Worm (Caenorhabditis elegans) whole organism, midembryonic: ENCODE results near the gene fbxc-24.

Experiments
- T22C8.4 ChIP-seq: fragments of 200-800 bp; sonication (Bioruptor generic); IDR thresholded peaks from 2 replicates; pipeline ENCODE4 v1.3.6; 2022; ENCODE audit warnings: missing genetic modification characterization, missing compliant biosample characterization
- cog-1 ChIP-seq: sonication (generic microtip); optimal IDR thresholded peaks from 2 replicates; lab custom pipeline; 2016; ENCODE audit warnings: missing genetic modification characterization, missing compliant biosample characterization
- flt-1 ChIP-seq: fragments of 200-800 bp; sonication (Bioruptor generic); IDR thresholded peaks from 2 replicates; pipeline ENCODE4 v1.3.6; 2022; ENCODE audit warnings: missing genetic modification characterization, missing compliant biosample characterization
- klf-2 ChIP-seq: fragments of 200-800 bp; sonication (Bioruptor generic); conservative IDR thresholded peaks from 2 replicates; pipeline ENCODE4 v1.3.6; 2022; ENCODE audit warnings: missing genetic modification reagents, missing genetic modification characterization, missing compliant biosample characterization
- med-1 ChIP-seq: sonication (generic microtip); optimal IDR thresholded peaks from 2 replicates; lab custom pipeline; 2017; ENCODE audit warnings: missing genetic modification characterization, mild to moderate bottlenecking, missing compliant biosample characterization, antibody characterized with exemption, missing genetic modification reagents; ENCODE audit not compliant: insufficient read depth
- ref-1 ChIP-seq: fragments of 200-800 bp; sonication (Bioruptor generic); conservative IDR thresholded peaks from 2 replicates; pipeline ENCODE4 v1.3.6; 2022; ENCODE audit warnings: missing genetic modification reagents, missing genetic modification characterization, missing compliant biosample characterization
- tab-1 ChIP-seq: fragments of 200-800 bp; sonication (Bioruptor generic); IDR thresholded peaks from 2 replicates; pipeline ENCODE4 v1.3.6; 2022; ENCODE audit warnings: missing genetic modification characterization, missing compliant biosample characterization
- ztf-23 ChIP-seq: fragments of 200-800 bp; sonication (Bioruptor generic); IDR thresholded peaks from 2 replicates; pipeline ENCODE4 v1.3.6; 2022; ENCODE audit warnings: missing genetic modification reagents, missing genetic modification characterization, missing compliant biosample characterization
- ztf-29 ChIP-seq: fragments of 200-800 bp; sonication (Bioruptor generic); IDR thresholded peaks from 2 replicates; pipeline ENCODE4 v1.3.6; 2022; ENCODE audit warnings: missing genetic modification reagents, missing genetic modification characterization, missing compliant biosample characterization

- TF ChIP-seq flt-1 (GFP tag; lab: Robert Waterston, UW): no peak
- no peak for TF ChIP-seq med-1 (GFP tag; lab: Kevin White, UChicago)
- no peak for TF ChIP-seq tab-1 (GFP tag; lab: Robert Waterston, UW)
- TF ChIP-seq T22C8.4 (GFP tag; lab: Robert Waterston, UW): no peak
- TF ChIP-seq ztf-29 (GFP tag; lab: Robert Waterston, UW): no peak
- TF ChIP-seq ztf-23 (GFP tag; lab: Robert Waterston, UW): no peak
- TF ChIP-seq ref-1 (GFP tag; lab: Robert Waterston, UW): no peak
- no peak for TF ChIP-seq klf-2
- no peak for TF ChIP-seq cog-1 (tag; lab: Kevin White, UChicago)
These were observed 6.3 kb upstream of the fbxc-24 start, which contains the start of gene fbxc-29 for ce11 chrII:915780-916179.
